Worm (Caenorhabditis elegans) whole organism, L3 larva: ENCODE data around the gene srm-6.

Experiments used
- elt-3 ChIP-seq, 3 experiments: fragments of 150-350 bp in 1 of 3; sonication (generic microtip) in 2 of 3; optimal IDR thresholded peaks; 2 replicates in 2 of 3; 4 replicates in 1 of 3; lab custom pipeline; 2014 to 2017; ENCODE audit warnings: missing biosample characterization in 3 of 3, missing genetic modification characterization in 3 of 3
- fos-1 ChIP-seq: fragments of 150-350 bp; optimal IDR thresholded peaks from 2 replicates; lab custom pipeline; 2014; ENCODE audit warnings: missing biosample characterization, missing genetic modification characterization
- nhr-12 ChIP-seq: fragments of 150-350 bp; optimal IDR thresholded peaks from 2 replicates; lab custom pipeline; 2014; ENCODE audit warnings: missing biosample characterization, missing genetic modification characterization
- nhr-28 ChIP-seq: fragments of 150-350 bp; optimal IDR thresholded peaks from 2 replicates; lab custom pipeline; 2014; ENCODE audit warnings: missing biosample characterization, missing genetic modification characterization
- snpc-4 ChIP-seq: fragments of 150-350 bp; optimal IDR thresholded peaks from 2 replicates; lab custom pipeline; 2014; ENCODE audit warnings: missing biosample characterization, missing genetic modification characterization
- tbx-2 ChIP-seq: sonication (generic microtip); optimal IDR thresholded peaks from 2 replicates; lab custom pipeline; 2016; ENCODE audit warnings: mild to moderate bottlenecking, missing genetic modification characterization, missing compliant biosample characterization
- ztf-11 ChIP-seq: fragments of 150-350 bp; optimal IDR thresholded peaks from 2 replicates; lab custom pipeline; 2014; ENCODE audit warnings: missing biosample characterization, missing genetic modification characterization

DNA sequence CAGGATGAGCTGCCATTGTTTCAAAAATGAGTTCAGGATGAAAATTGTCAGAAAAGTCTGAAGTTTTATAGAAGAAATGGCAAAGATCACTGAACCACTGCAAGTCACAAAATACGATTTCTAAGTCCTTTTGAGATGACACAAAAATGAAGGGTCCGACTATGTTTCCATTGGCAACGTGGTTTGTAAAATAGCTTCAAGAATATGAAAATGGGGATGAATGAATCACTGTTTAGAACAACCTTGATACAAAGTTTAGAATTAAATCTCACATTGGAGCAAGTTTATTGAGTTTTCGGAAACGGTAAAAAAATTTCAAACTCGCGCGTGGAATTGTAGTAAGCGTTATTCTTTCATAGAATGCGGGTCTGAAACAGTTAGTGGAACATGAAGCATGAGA lies 25.6 kb upstream of the srm-6 start, which contains the start of gene ddn-3:
- TF ChIP-seq snpc-4 (no peak), elt-3 (tag; optimal IDR thresholded peaks at IDR 0.05; lab: Kevin White, UChicago) (no peak), fos-1 (no peak), ztf-11 (tag; lab: Kevin White, UChicago) (no peak), tbx-2 (tag; lab: Kevin White, UChicago) (no peak), nhr-28 (tag; lab: Kevin White, UChicago) (no peak), nhr-12 (tag; lab: Kevin White, UChicago) (no peak)
